Worm (Caenorhabditis elegans): Measurements from ENCODE around the gene srg-23.

DNA sequence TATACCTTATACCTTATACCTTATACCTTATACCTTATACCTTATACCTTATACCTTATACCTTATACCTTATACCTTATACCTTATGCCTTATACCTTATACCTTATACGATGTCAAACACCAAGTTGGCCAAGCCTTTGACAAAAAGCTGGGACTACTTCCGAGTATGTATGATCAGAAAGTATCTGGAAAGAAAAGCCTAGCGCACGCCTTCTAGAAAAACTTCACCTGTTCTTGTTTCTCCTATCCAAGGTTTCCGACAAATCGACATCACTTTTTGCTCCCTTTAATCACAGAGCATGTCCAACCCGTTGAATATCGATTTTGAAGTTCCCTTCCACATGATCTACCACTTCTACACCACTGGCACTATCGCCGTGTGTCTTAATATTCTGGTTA, 47.6 kb downstream of the srg-23 start, which contains the start of gene sri-28:
- TF ChIP-seq ama-1 (optimal IDR thresholded peaks at IDR 0.05) (no peak), snpc-4 (tag; optimal IDR thresholded peaks at IDR 0.05) (no peak), nhr-12 (tag; optimal IDR thresholded peaks at IDR 0.05) (no peak), nhr-25 (tag; optimal IDR thresholded peaks at IDR 0.05) (no peak)

Data from whole organism, L3 larva.